Worm (Caenorhabditis elegans) whole organism, L3 larva: Measurements from ENCODE around the gene K09G1.1.

Source experiments
- R02D3.7 ChIP-seq: fragments of 150-350 bp; optimal IDR thresholded peaks from 2 replicates; lab custom pipeline; 2014; ENCODE audit warnings: missing biosample characterization, missing genetic modification characterization
- ZK546.5 ChIP-seq: sonication (generic microtip); optimal IDR thresholded peaks from 2 replicates; lab custom pipeline; 2017; ENCODE audit warnings: missing biosample characterization, missing genetic modification characterization
- aly-2 ChIP-seq: fragments of 150-350 bp; optimal IDR thresholded peaks from 2 replicates; lab custom pipeline; 2014; ENCODE audit warnings: missing biosample characterization, missing genetic modification characterization
- ama-1 ChIP-seq: fragments of 150-350 bp; optimal IDR thresholded peaks from 2 replicates; lab custom pipeline; 2018
- ceh-16 ChIP-seq: sonication (generic microtip); optimal IDR thresholded peaks from 2 replicates; lab custom pipeline; 2017; ENCODE audit warnings: missing biosample characterization, missing genetic modification characterization
- ceh-28 ChIP-seq: fragments of 150-350 bp; optimal IDR thresholded peaks from 2 replicates; lab custom pipeline; 2014; ENCODE audit warnings: missing biosample characterization, missing genetic modification reagents, missing genetic modification characterization
- ceh-82 ChIP-seq: fragments of 150-350 bp; optimal IDR thresholded peaks from 2 replicates; lab custom pipeline; 2014; ENCODE audit warnings: missing biosample characterization, missing genetic modification characterization
- ceh-9 ChIP-seq: sonication (generic microtip); optimal IDR thresholded peaks from 2 replicates; lab custom pipeline; 2018; ENCODE audit warnings: missing biosample characterization, missing genetic modification characterization
- daf-12 ChIP-seq: fragments of 150-350 bp; optimal IDR thresholded peaks from 2 replicates; lab custom pipeline; 2014; ENCODE audit warnings: missing biosample characterization, missing genetic modification reagents, missing genetic modification characterization
- egl-27 ChIP-seq: sonication (generic microtip); optimal IDR thresholded peaks from 4 replicates; lab custom pipeline; 2017; ENCODE audit warnings: missing biosample characterization, missing genetic modification reagents, missing genetic modification characterization
- egl-5 ChIP-seq: fragments of 150-350 bp; optimal IDR thresholded peaks from 2 replicates; lab custom pipeline; 2017; ENCODE audit warnings: missing biosample characterization, missing genetic modification reagents, missing genetic modification characterization, inconsistent platforms
- elt-1 ChIP-seq: fragments of 150-350 bp; optimal IDR thresholded peaks from 2 replicates; lab custom pipeline; 2014; ENCODE audit warnings: missing biosample characterization, missing genetic modification characterization
- elt-2 ChIP-seq: sonication (generic microtip); optimal IDR thresholded peaks from 2 replicates; lab custom pipeline; 2016; ENCODE audit warnings: missing genetic modification reagents, mild to moderate bottlenecking, missing genetic modification characterization, missing compliant biosample characterization
- elt-3 ChIP-seq, 3 experiments: fragments of 150-350 bp in 1 of 3; sonication (generic microtip) in 2 of 3; optimal IDR thresholded peaks; 2 replicates in 2 of 3; 4 replicates in 1 of 3; lab custom pipeline; 2014 to 2017; ENCODE audit warnings: missing biosample characterization in 3 of 3, missing genetic modification characterization in 3 of 3
- eor-1 ChIP-seq, 2 experiments: fragments of 150-350 bp; optimal IDR thresholded peaks; 2 replicates each; lab custom pipeline; 2014 to 2018; ENCODE audit warnings: missing biosample characterization in 2 of 2, missing genetic modification characterization in 2 of 2
- fkh-10 ChIP-seq: sonication (generic microtip); optimal IDR thresholded peaks from 2 replicates; lab custom pipeline; 2017; ENCODE audit warnings: missing biosample characterization, missing genetic modification reagents, missing genetic modification characterization
- fkh-2 ChIP-seq: fragments of 150-350 bp; optimal IDR thresholded peaks from 2 replicates; lab custom pipeline; 2014; ENCODE audit warnings: missing biosample characterization, missing genetic modification reagents, missing genetic modification characterization
- fos-1 ChIP-seq: fragments of 150-350 bp; optimal IDR thresholded peaks from 2 replicates; lab custom pipeline; 2014; ENCODE audit warnings: missing biosample characterization, missing genetic modification characterization
- hmg-11 ChIP-seq: sonication (generic microtip); optimal IDR thresholded peaks from 2 replicates; lab custom pipeline; 2016; ENCODE audit warnings: missing genetic modification characterization, missing compliant biosample characterization
- jun-1 ChIP-seq: fragments of 150-350 bp; optimal IDR thresholded peaks from 2 replicates; lab custom pipeline; 2014; ENCODE audit warnings: missing biosample characterization, missing genetic modification reagents, missing genetic modification characterization
- lin-15B ChIP-seq: fragments of 150-350 bp; optimal IDR thresholded peaks from 2 replicates; lab custom pipeline; 2014; ENCODE audit warnings: missing biosample characterization, missing genetic modification characterization
- lin-39 ChIP-seq: fragments of 150-350 bp; optimal IDR thresholded peaks from 2 replicates; lab custom pipeline; 2018; ENCODE audit warnings: missing biosample characterization, missing genetic modification reagents, missing genetic modification characterization
- lsy-12 ChIP-seq: sonication (generic microtip); optimal IDR thresholded peaks from 2 replicates; lab custom pipeline; 2016; ENCODE audit warnings: mild to moderate bottlenecking, missing genetic modification characterization, missing compliant biosample characterization
- mdl-1 ChIP-seq: fragments of 150-350 bp; optimal IDR thresholded peaks from 2 replicates; lab custom pipeline; 2014; ENCODE audit warnings: missing biosample characterization, missing genetic modification characterization
- mml-1 ChIP-seq: fragments of 150-350 bp; sonication (generic microtip); optimal IDR thresholded peaks from 3 replicates; lab custom pipeline; 2014; ENCODE audit warnings: missing biosample characterization, missing genetic modification characterization
- nfya-1 ChIP-seq: sonication (generic microtip); optimal IDR thresholded peaks from 2 replicates; lab custom pipeline; 2017; ENCODE audit warnings: missing genetic modification characterization, mild to moderate bottlenecking, missing compliant biosample characterization, antibody characterized with exemption, moderate library complexity; ENCODE audit not compliant: insufficient read depth
- nhr-11 ChIP-seq: fragments of 150-350 bp; optimal IDR thresholded peaks from 2 replicates; lab custom pipeline; 2014; ENCODE audit warnings: missing biosample characterization, missing genetic modification characterization
- nhr-12 ChIP-seq: fragments of 150-350 bp; optimal IDR thresholded peaks from 2 replicates; lab custom pipeline; 2014; ENCODE audit warnings: missing biosample characterization, missing genetic modification characterization
- nhr-23 ChIP-seq: fragments of 150-350 bp; optimal IDR thresholded peaks from 2 replicates; lab custom pipeline; 2014; ENCODE audit warnings: missing biosample characterization, missing genetic modification reagents, missing genetic modification characterization
- nhr-237 ChIP-seq: fragments of 150-350 bp; optimal IDR thresholded peaks from 2 replicates; lab custom pipeline; 2014; ENCODE audit warnings: missing biosample characterization, missing genetic modification characterization
- nhr-25 ChIP-seq: sonication (generic microtip); optimal IDR thresholded peaks from 2 replicates; lab custom pipeline; 2017; ENCODE audit warnings: missing biosample characterization, missing genetic modification characterization
- nhr-28 ChIP-seq: fragments of 150-350 bp; optimal IDR thresholded peaks from 2 replicates; lab custom pipeline; 2014; ENCODE audit warnings: missing biosample characterization, missing genetic modification characterization
- nhr-43 ChIP-seq: sonication (generic microtip); optimal IDR thresholded peaks from 2 replicates; lab custom pipeline; 2016; ENCODE audit warnings: mild to moderate bottlenecking, missing genetic modification characterization, missing compliant biosample characterization; ENCODE audit not compliant: poor library complexity, severe bottlenecking
- nhr-67 ChIP-seq: fragments of 150-350 bp; optimal IDR thresholded peaks from 2 replicates; lab custom pipeline; 2014; ENCODE audit warnings: missing biosample characterization, missing genetic modification characterization
- nhr-76 ChIP-seq: fragments of 150-350 bp; sonication (generic microtip); optimal IDR thresholded peaks from 5 replicates; lab custom pipeline; 2014; ENCODE audit warnings: missing biosample characterization, missing genetic modification characterization
- nhr-77 ChIP-seq: fragments of 150-350 bp; optimal IDR thresholded peaks from 2 replicates; lab custom pipeline; 2014; ENCODE audit warnings: missing biosample characterization, missing genetic modification characterization
- pqm-1 ChIP-seq: fragments of 150-350 bp; optimal IDR thresholded peaks from 2 replicates; lab custom pipeline; 2017; ENCODE audit warnings: missing biosample characterization, missing genetic modification characterization, inconsistent platforms
- sea-2 ChIP-seq: fragments of 150-350 bp; sonication (generic microtip); optimal IDR thresholded peaks from 4 replicates; lab custom pipeline; 2014; ENCODE audit warnings: missing biosample characterization, missing genetic modification reagents, missing genetic modification characterization
- skn-1 ChIP-seq: fragments of 150-350 bp; optimal IDR thresholded peaks from 2 replicates; lab custom pipeline; 2014; ENCODE audit warnings: missing biosample characterization, missing genetic modification characterization
- snpc-4 ChIP-seq: fragments of 150-350 bp; optimal IDR thresholded peaks from 2 replicates; lab custom pipeline; 2014; ENCODE audit warnings: missing biosample characterization, missing genetic modification characterization
- tbx-2 ChIP-seq: sonication (generic microtip); optimal IDR thresholded peaks from 2 replicates; lab custom pipeline; 2016; ENCODE audit warnings: mild to moderate bottlenecking, missing genetic modification characterization, missing compliant biosample characterization
- unc-39 ChIP-seq: sonication (generic microtip); optimal IDR thresholded peaks from 4 replicates; lab custom pipeline; 2017; ENCODE audit warnings: missing biosample characterization, missing genetic modification characterization
- unc-62 ChIP-seq: fragments of 150-350 bp; sonication (generic microtip); optimal IDR thresholded peaks from 4 replicates; lab custom pipeline; 2014; ENCODE audit warnings: missing biosample characterization, missing genetic modification reagents, missing genetic modification characterization
- zag-1 ChIP-seq: fragments of 150-350 bp; optimal IDR thresholded peaks from 2 replicates; lab custom pipeline; 2014; ENCODE audit warnings: missing biosample characterization, missing genetic modification characterization
- ztf-11 ChIP-seq: fragments of 150-350 bp; optimal IDR thresholded peaks from 2 replicates; lab custom pipeline; 2014; ENCODE audit warnings: missing biosample characterization, missing genetic modification characterization
- ztf-4 ChIP-seq: fragments of 150-350 bp; optimal IDR thresholded peaks from 2 replicates; lab custom pipeline; 2014; ENCODE audit warnings: missing biosample characterization, missing genetic modification characterization

K09G1.1 gene

ce11 chrV:9545238-9545709 lies 38.1 kb upstream of the K09G1.1 start, which contains the start of the genes his-35 and his-41 (continued):
- peak; percentile 41 for TF ChIP-seq jun-1 (tag; lab: Kevin White, UChicago)
- TF ChIP-seq nhr-237 (tag; lab: Kevin White, UChicago): no peak
- no peak for TF ChIP-seq fkh-10 (GFP tag; lab: Kevin White, UChicago)
- TF ChIP-seq skn-1 (tag; lab: Kevin White, UChicago): no peak
- peak; percentile 15 for TF ChIP-seq nhr-43 (tag; lab: Kevin White, UChicago)
- TF ChIP-seq fos-1 (tag; lab: Kevin White, UChicago): no peak
- TF ChIP-seq nhr-77 (tag; lab: Kevin White, UChicago): no peak
- no peak for TF ChIP-seq mml-1 (tag; lab: Kevin White, UChicago)
- TF ChIP-seq nhr-11 (tag; lab: Kevin White, UChicago): no peak
- TF ChIP-seq nhr-23 (tag; lab: Kevin White, UChicago): no peak
- peak; percentile 85 for TF ChIP-seq ama-1
- peak; percentile 69 for TF ChIP-seq nfya-1 (tag; lab: Kevin White, UChicago)
- TF ChIP-seq daf-12 (tag; lab: Kevin White, UChicago): no peak
- TF ChIP-seq, all 47 proteins: peak for 12

- TF ChIP-seq daf-12 (tag; lab: Kevin White, UChicago) (no peak), ama-1 (peak; percentile 48)
- TF ChIP-seq, all 47 proteins: peak for 1
These were observed 37.2 kb upstream of the K09G1.1 start, which contains the start of gene C50F4.6 for ce11 chrV:9546042-9546581. Gene C50F4.6 (plus strand): TSS chrV:9546092.

ce11 chrV:9546860-9547269 lies 36.5 kb upstream of the K09G1.1 start, which contains the start of gene his-37:
Gene his-37 (plus strand): TSS chrV:9547105.
- TF ChIP-seq ceh-16 (tag; lab: Kevin White, UChicago) (peak; percentile 72), unc-62 (GFP tag; lab: Kevin White, UChicago) (peak; percentile 97), lin-39 (tag; lab: Kevin White, UChicago) (peak; percentile 97), ceh-28 (tag; lab: Kevin White, UChicago) (peak; percentile 92), pqm-1 (tag; lab: Kevin White, UChicago) (peak; percentile 90), ceh-9 (tag; lab: Kevin White, UChicago) (no peak), hmg-11 (tag; lab: Kevin White, UChicago) (peak; percentile 91), daf-12 (tag; lab: Kevin White, UChicago) (no peak), mml-1 (tag; lab: Kevin White, UChicago) (no peak), nhr-76 (tag; lab: Kevin White, UChicago) (peak; percentile 92), nhr-28 (tag; lab: Kevin White, UChicago) (peak; percentile 71), ztf-11 (tag; lab: Kevin White, UChicago) (peak; percentile 40), ama-1 (peak; percentile 88), jun-1 (tag; lab: Kevin White, UChicago) (peak; percentile 98), nhr-25 (peak; percentile 100), aly-2 (peak; percentile 64), R02D3.7 (peak; percentile 89), nhr-237 (tag; lab: Kevin White, UChicago) (no peak), sea-2 (peak; percentile 94), lsy-12 (tag; lab: Kevin White, UChicago) (peak; percentile 99), ceh-82 (tag; lab: Kevin White, UChicago) (peak; percentile 92), lin-15B (tag; lab: Kevin White, UChicago) (peak; percentile 95), fkh-10 (GFP tag; lab: Kevin White, UChicago) (peak; percentile 99), skn-1 (tag; lab: Kevin White, UChicago) (peak; percentile 89), nhr-12 (tag; lab: Kevin White, UChicago) (no peak), egl-27 (peak; percentile 90), mdl-1 (tag; lab: Kevin White, UChicago) (peak; percentile 52), elt-3 (tag; optimal IDR thresholded peaks at IDR 0.05; lab: Kevin White, UChicago) (peak; percentile 76 to 98 (median 96)), nfya-1 (tag; lab: Kevin White, UChicago) (peak; percentile 98), nhr-67 (tag; lab: Kevin White, UChicago) (no peak), egl-5 (peak; percentile 87), nhr-11 (tag; lab: Kevin White, UChicago) (peak; percentile 99), tbx-2 (tag; lab: Kevin White, UChicago) (peak; percentile 97), ZK546.5 (tag; lab: Kevin White, UChicago) (peak; percentile 44), snpc-4 (tag; lab: Kevin White, UChicago) (peak; percentile 96), unc-39 (tag; lab: Kevin White, UChicago) (no peak), elt-2 (tag; lab: Kevin White, UChicago) (peak; percentile 94), nhr-43 (tag; lab: Kevin White, UChicago) (peak; percentile 98), fos-1 (tag; lab: Kevin White, UChicago) (peak; percentile 95), fkh-2 (tag; lab: Kevin White, UChicago) (peak; percentile 73), elt-1 (peak; percentile 88), zag-1 (peak; percentile 86), nhr-23 (tag; lab: Kevin White, UChicago) (peak; percentile 100), ztf-4 (peak; percentile 91), eor-1 (tag; optimal IDR thresholded peaks at IDR 0.05; lab: Kevin White, UChicago) (peak; percentile 84 to 86)
